Worm (Caenorhabditis elegans) whole organism, young adult: Measurements from ENCODE around the gene poml-4.
"Not testable (repeated sequence)": the region's sequence is repeated elsewhere in the genome, so short reads cannot be mapped to it uniquely, and the experiment has no call there.

ENCODE experiments used
- B0336.3 ChIP-seq: fragments of 200-800 bp; sonication (Bioruptor generic); IDR thresholded peaks from 2 replicates; pipeline ENCODE4 v1.3.6; 2022; ENCODE audit warnings: missing genetic modification characterization, missing compliant biosample characterization
- D2030.7 ChIP-seq: fragments of 200-800 bp; sonication (Bioruptor generic); IDR thresholded peaks from 2 replicates; pipeline ENCODE4 v1.3.6; 2022; ENCODE audit warnings: missing genetic modification reagents, missing genetic modification characterization, missing compliant biosample characterization
- dox-1 ChIP-seq: fragments of 200-800 bp; sonication (Bioruptor generic); IDR thresholded peaks from 2 replicates; pipeline ENCODE4 v1.3.6; 2022; ENCODE audit warnings: missing genetic modification reagents, missing genetic modification characterization, missing compliant biosample characterization
- ets-4 ChIP-seq: fragments of 200-800 bp; sonication (Bioruptor generic); optimal IDR thresholded peaks from 2 replicates; lab custom pipeline; 2018; ENCODE audit warnings: mild to moderate bottlenecking, missing genetic modification characterization, missing compliant biosample characterization
- mcd-1 ChIP-seq: fragments of 200-800 bp; sonication (Bioruptor generic); IDR thresholded peaks from 2 replicates; pipeline ENCODE4 v1.3.6; 2022; ENCODE audit warnings: missing genetic modification reagents, missing genetic modification characterization, missing compliant biosample characterization
- nhr-120 ChIP-seq: fragments of 200-800 bp; sonication (Bioruptor generic); IDR thresholded peaks from 2 replicates; pipeline ENCODE4 v1.3.6; 2022; ENCODE audit warnings: missing genetic modification characterization, missing compliant biosample characterization
- pha-4 ChIP-seq: fragments of 150-350 bp; sonication (generic microtip); optimal IDR thresholded peaks from 2 replicates; lab custom pipeline; 2014; ENCODE audit warnings: missing biosample characterization, missing genetic modification reagents, missing genetic modification characterization
- rpc-1 ChIP-seq, 2 experiments: fragments of 150-350 bp in 1 of 2; sonication (generic microtip) in 1 of 2; optimal IDR thresholded peaks; 2 replicates each; lab custom pipeline; 2014 to 2018; ENCODE audit warnings: missing biosample characterization in 1 of 2, missing genetic modification characterization in 1 of 2, missing genetic modification reagents in 1 of 2, missing genotype in 1 of 2
- snpc-1.1 ChIP-seq: sonication (generic microtip); optimal IDR thresholded peaks from 2 replicates; lab custom pipeline; 2017; ENCODE audit warnings: missing genetic modification characterization, mild to moderate bottlenecking, missing compliant biosample characterization, antibody characterized with exemption, moderate library complexity, missing genotype, missing genetic modification reagents; ENCODE audit not compliant: insufficient read depth
- ztf-18 ChIP-seq: sonication (generic microtip); optimal IDR thresholded peaks from 2 replicates; lab custom pipeline; 2016; ENCODE audit warnings: missing genotype, mild to moderate bottlenecking, missing genetic modification characterization, missing compliant biosample characterization

DNA sequence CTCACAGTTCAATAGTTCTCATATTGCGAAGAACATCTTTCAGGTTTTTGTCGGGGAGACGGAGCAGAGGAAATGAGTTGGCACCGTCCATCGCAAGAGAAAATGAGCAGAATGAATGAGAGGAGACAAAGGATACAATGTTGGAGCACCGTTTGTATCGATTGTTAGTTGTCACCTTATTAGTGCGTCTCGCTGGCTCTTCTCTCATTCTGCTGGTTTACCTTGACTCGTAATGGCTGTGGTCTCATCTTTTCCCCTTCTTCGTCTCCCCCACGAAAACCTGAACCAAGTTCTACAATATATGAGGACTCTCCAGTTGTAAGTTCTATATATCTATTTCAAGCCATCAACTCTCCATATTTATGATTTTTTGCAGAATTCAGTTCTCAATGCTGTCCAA, 15.5 kb downstream of the poml-4 start, which contains the start of the genes fbxb-54 and fbxb-50:
- not testable (repeated sequence) for TF ChIP-seq B0336.3 (GFP tag; lab: Robert Waterston, UW); mcd-1 (GFP tag; lab: Robert Waterston, UW); D2030.7; snpc-1.1 (tag; lab: Kevin White, UChicago); rpc-1 (optimal IDR thresholded peaks at IDR 0.05; lab: Kevin White, UChicago); rpc-1 (tag; optimal IDR thresholded peaks at IDR 0.05; lab: Kevin White, UChicago); ets-4 (GFP tag; lab: Kevin White, UChicago); ztf-18 (tag; lab: Kevin White, UChicago); pha-4; nhr-120; dox-1
